Fruit fly (Drosophila melanogaster): Measurements from ENCODE around the gene GCC88.

dm6 chr3R:11246865-11247264, 16.5 kb upstream of the GCC88 start:
- TF ChIP-seq pad (GFP tag; optimal IDR thresholded peaks at IDR 0.05) (no peak), Crg-1 (GFP tag; optimal IDR thresholded peaks at IDR 0.05) (no peak), CG1620 (GFP tag; optimal IDR thresholded peaks at IDR 0.05) (no peak), kay (GFP tag; ENCODE audit: borderline replicate concordance) (no peak), tj (GFP tag; optimal IDR thresholded peaks at IDR 0.05) (no peak), CG14711 (tag; optimal IDR thresholded peaks at IDR 0.05) (no peak), bab1 (GFP tag; optimal IDR thresholded peaks at IDR 0.05) (no peak), toe (GFP tag; optimal IDR thresholded peaks at IDR 0.05) (no peak), ovo (GFP tag; optimal IDR thresholded peaks at IDR 0.05) (no peak), CG11617 (GFP tag; optimal IDR thresholded peaks at IDR 0.05) (no peak), Hr96 (GFP tag; optimal IDR thresholded peaks at IDR 0.05) (no peak)

Data from whole organism, adult.